Worm (Caenorhabditis elegans): ENCODE results near the gene F13H8.11.

Gene F13H8.11

DNA sequence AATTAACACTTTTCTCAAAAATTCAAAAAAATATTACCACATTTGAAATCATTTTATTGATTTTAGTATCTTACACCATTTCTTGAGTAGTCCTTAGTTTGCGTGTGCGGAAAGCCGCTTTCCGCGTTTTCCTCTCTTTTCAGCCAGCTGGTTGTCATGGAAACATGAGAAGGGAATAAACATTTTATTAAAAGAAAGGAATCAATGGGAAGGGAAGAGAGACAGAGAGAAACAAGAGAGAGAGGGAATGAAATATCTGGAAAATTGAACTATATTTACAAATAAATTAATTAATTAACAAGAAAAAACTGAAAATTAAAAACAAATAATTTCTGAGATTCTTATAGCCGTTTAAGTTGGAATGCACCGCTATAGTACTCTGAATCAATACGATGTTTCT, 40.5 kb downstream of the F13H8.11 start, which contains the start of gene mks-2:
mks-2 (minus strand) TSS at position 101 of the 400 bp plus-strand sequence.
- TF ChIP-seq fkh-2 (tag; optimal IDR thresholded peaks at IDR 0.05) (no peak), mdl-1 (tag; optimal IDR thresholded peaks at IDR 0.05) (no peak), aly-2 (tag; optimal IDR thresholded peaks at IDR 0.05) (no peak), nfya-1 (tag; optimal IDR thresholded peaks at IDR 0.05; ENCODE audit: insufficient read depth) (no peak), ama-1 (optimal IDR thresholded peaks at IDR 0.05) (no peak), fkh-10 (GFP tag; optimal IDR thresholded peaks at IDR 0.05) (no peak), nhr-28 (tag; optimal IDR thresholded peaks at IDR 0.05) (no peak), elt-3 (tag; optimal IDR thresholded peaks at IDR 0.05) (no peak), nhr-12 (tag; optimal IDR thresholded peaks at IDR 0.05) (no peak), pqm-1 (tag; optimal IDR thresholded peaks at IDR 0.05) (no peak), ztf-11 (tag; optimal IDR thresholded peaks at IDR 0.05) (no peak), nhr-237 (tag; optimal IDR thresholded peaks at IDR 0.05) (no peak), unc-39 (tag; optimal IDR thresholded peaks at IDR 0.05) (no peak), pha-4 (tag; optimal IDR thresholded peaks at IDR 0.05) (no peak), mml-1 (tag; optimal IDR thresholded peaks at IDR 0.05) (no peak), ceh-16 (tag; optimal IDR thresholded peaks at IDR 0.05) (no peak), lin-39 (tag; optimal IDR thresholded peaks at IDR 0.05) (no peak), lsy-12 (tag; optimal IDR thresholded peaks at IDR 0.05) (no peak), ceh-28 (tag; optimal IDR thresholded peaks at IDR 0.05) (no peak), lin-15B (tag; optimal IDR thresholded peaks at IDR 0.05) (no peak)

DNA sequence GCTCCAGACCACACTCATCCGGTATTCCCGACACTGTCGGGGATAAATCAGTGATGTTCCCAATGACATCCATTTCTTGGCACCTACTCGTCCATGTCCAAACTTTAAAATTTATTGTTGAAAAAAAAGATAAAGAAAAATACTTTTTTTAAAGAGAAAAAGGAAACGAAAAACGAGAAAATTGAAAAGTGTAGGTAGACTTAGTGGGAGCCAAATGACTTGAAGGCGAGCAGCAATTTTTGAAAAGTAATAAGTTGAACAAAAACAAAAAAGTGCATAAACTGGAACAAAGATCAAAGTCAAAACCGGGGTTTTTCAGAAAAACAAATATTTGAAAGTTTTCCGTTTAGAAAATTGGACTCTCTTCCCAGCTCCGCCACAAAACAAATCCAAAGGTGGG, 51.7 kb downstream of the F13H8.11 start, which contains the start of gene daf-37:
daf-37 (minus strand) TSS at position 101 of the 400 bp plus-strand sequence.
- TF ChIP-seq pqm-1 (tag; optimal IDR thresholded peaks at IDR 0.05) (no peak), ztf-11 (tag; optimal IDR thresholded peaks at IDR 0.05) (no peak), tbx-2 (tag; optimal IDR thresholded peaks at IDR 0.05) (no peak), nhr-43 (tag; optimal IDR thresholded peaks at IDR 0.05; ENCODE audit: poor library complexity, severe bottlenecking) (no peak), elt-1 (tag; optimal IDR thresholded peaks at IDR 0.05) (no peak), eor-1 (tag; optimal IDR thresholded peaks at IDR 0.05) (no peak), nhr-67 (tag; optimal IDR thresholded peaks at IDR 0.05) (no peak), elt-2 (tag; optimal IDR thresholded peaks at IDR 0.05) (no peak), nhr-12 (tag; optimal IDR thresholded peaks at IDR 0.05) (no peak), mdl-1 (tag; optimal IDR thresholded peaks at IDR 0.05) (no peak), mml-1 (tag; optimal IDR thresholded peaks at IDR 0.05) (no peak), unc-62 (GFP tag; optimal IDR thresholded peaks at IDR 0.05) (no peak), ceh-16 (tag; optimal IDR thresholded peaks at IDR 0.05) (no peak), lin-39 (tag; optimal IDR thresholded peaks at IDR 0.05) (no peak), egl-5 (tag; optimal IDR thresholded peaks at IDR 0.05) (no peak), elt-3 (tag; optimal IDR thresholded peaks at IDR 0.05) (no peak), ceh-28 (tag; optimal IDR thresholded peaks at IDR 0.05) (no peak), unc-39 (tag; optimal IDR thresholded peaks at IDR 0.05) (no peak), nhr-237 (tag; optimal IDR thresholded peaks at IDR 0.05) (no peak)

All from whole organism, L3 larva.